Worm (Caenorhabditis elegans) whole organism, early embryonic: Measurements from ENCODE around the gene pqn-75.
A peak's percentile ranks its signal among the peaks of the same experiment; 100 is the strongest.

ENCODE experiments used
- B0310.2 ChIP-seq: sonication (generic microtip); optimal IDR thresholded peaks from 2 replicates; lab custom pipeline; 2016; ENCODE audit warnings: mild to moderate bottlenecking, missing genetic modification characterization, missing compliant biosample characterization
- F13C5.2 ChIP-seq: sonication (generic microtip); optimal IDR thresholded peaks from 2 replicates; lab custom pipeline; 2017; ENCODE audit warnings: mild to moderate bottlenecking, missing genetic modification characterization, inconsistent platforms, missing compliant biosample characterization
- aly-1 ChIP-seq: sonication (generic microtip); optimal IDR thresholded peaks from 2 replicates; lab custom pipeline; 2016; ENCODE audit warnings: missing genetic modification characterization, missing compliant biosample characterization
- ama-1 ChIP-seq: fragments of 150-350 bp; optimal IDR thresholded peaks from 2 replicates; lab custom pipeline; 2014
- ceh-13 ChIP-seq: fragments of 200-800 bp; sonication (Bioruptor generic); optimal IDR thresholded peaks from 2 replicates; lab custom pipeline; 2018; ENCODE audit warnings: mild to moderate bottlenecking, missing genetic modification characterization, missing compliant biosample characterization
- ceh-36 ChIP-seq: sonication (generic microtip); optimal IDR thresholded peaks from 2 replicates; lab custom pipeline; 2016; ENCODE audit warnings: missing genetic modification characterization, inconsistent platforms, missing compliant biosample characterization
- ets-7 ChIP-seq: sonication (generic microtip); optimal IDR thresholded peaks from 2 replicates; lab custom pipeline; 2016; ENCODE audit warnings: missing genotype, missing genetic modification characterization, missing compliant biosample characterization
- flt-1 ChIP-seq: fragments of 200-800 bp; sonication (Bioruptor generic); IDR thresholded peaks from 2 replicates; pipeline ENCODE4 v1.3.6; 2022; ENCODE audit warnings: missing genetic modification characterization, missing compliant biosample characterization
- hmbx-1 ChIP-seq: sonication (generic microtip); optimal IDR thresholded peaks from 2 replicates; lab custom pipeline; 2016; ENCODE audit warnings: mild to moderate bottlenecking, missing genetic modification characterization, missing compliant biosample characterization
- hmg-4 ChIP-seq: fragments of 200-800 bp; sonication (Bioruptor generic); optimal IDR thresholded peaks from 2 replicates; lab custom pipeline; 2018; ENCODE audit warnings: mild to moderate bottlenecking, missing genetic modification characterization, missing compliant biosample characterization
- hnd-1 ChIP-seq: sonication (generic microtip); optimal IDR thresholded peaks from 2 replicates; lab custom pipeline; 2016; ENCODE audit warnings: missing genetic modification characterization, missing compliant biosample characterization
- pes-1 ChIP-seq: fragments of 200-800 bp; sonication (Bioruptor generic); IDR thresholded peaks from 2 replicates; pipeline ENCODE4 v1.3.6; 2022; ENCODE audit warnings: missing genetic modification reagents, missing genetic modification characterization, missing compliant biosample characterization
- scrt-1 ChIP-seq: fragments of 200-800 bp; sonication (Bioruptor generic); IDR thresholded peaks from 2 replicates; pipeline ENCODE4 v1.3.6; 2022; ENCODE audit warnings: missing genetic modification characterization, missing compliant biosample characterization
- sea-1 ChIP-seq: fragments of 200-800 bp; sonication (Bioruptor generic); conservative IDR thresholded peaks from 2 replicates; pipeline ENCODE4 v1.3.6; 2022; ENCODE audit warnings: missing genetic modification characterization, missing compliant biosample characterization
- tbx-11 ChIP-seq: fragments of 200-800 bp; sonication (Bioruptor generic); IDR thresholded peaks from 2 replicates; pipeline ENCODE4 v1.3.6; 2022; ENCODE audit warnings: missing genetic modification characterization, missing compliant biosample characterization
- tbx-37 ChIP-seq: fragments of 200-800 bp; sonication (Bioruptor generic); conservative IDR thresholded peaks from 2 replicates; pipeline ENCODE4 v1.3.6; 2022; ENCODE audit warnings: missing genetic modification reagents, missing genetic modification characterization, missing compliant biosample characterization
- tra-4 ChIP-seq: sonication (generic microtip); optimal IDR thresholded peaks from 2 replicates; lab custom pipeline; 2017; ENCODE audit warnings: missing genetic modification characterization, missing compliant biosample characterization

Gene pqn-75

ce11 chrIV:4070810-4071209, 1.3 kb upstream of the pqn-75 start:
- TF ChIP-seq hnd-1 = no peak
- TF ChIP-seq flt-1 (GFP tag; lab: Robert Waterston, UW) = no peak
- TF ChIP-seq sea-1 (GFP tag; lab: Robert Waterston, UW) = 0 out of 2 replicates have a peak, but pooled peaks have one; percentile 10
- peak; percentile 63; the same call in 1 of the 2 replicates for TF ChIP-seq scrt-1

DNA sequence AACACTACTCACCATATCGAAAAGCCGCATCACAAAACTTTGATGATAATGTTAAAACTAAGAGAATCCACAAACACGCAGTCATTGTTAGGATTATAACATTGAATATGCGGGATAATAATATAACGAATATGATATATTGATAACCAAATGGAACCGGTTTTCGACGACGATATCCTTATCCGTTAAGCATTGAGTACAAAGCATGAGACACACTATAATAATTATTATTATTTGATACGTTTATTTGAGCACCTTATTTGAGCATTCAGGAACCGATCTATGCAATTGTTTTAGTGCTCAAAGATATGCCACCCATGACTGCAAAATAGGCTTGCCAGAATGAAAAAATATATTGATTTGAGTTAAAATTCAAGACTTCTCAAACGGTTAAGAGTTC, 2.5 kb downstream of the pqn-75 start, which contains the start of gene W03D2.9:
Gene W03D2.9 (minus strand): TSS at position 101 of the 400 bp plus-strand sequence.
- TF ChIP-seq ceh-13 (GFP tag; lab: Kevin White, UChicago) (no peak), pes-1 (no peak), scrt-1 (no peak), ets-7 (tag; lab: Kevin White, UChicago) (no peak), B0310.2 (tag; lab: Kevin White, UChicago) (no peak), flt-1 (GFP tag; lab: Robert Waterston, UW) (no peak), ama-1 (lab: Kevin White, UChicago) (no peak), hmg-4 (GFP tag; lab: Kevin White, UChicago) (no peak), hnd-1 (no peak), tra-4 (tag; lab: Kevin White, UChicago) (no peak), sea-1 (GFP tag; lab: Robert Waterston, UW) (no peak), aly-1 (tag; lab: Kevin White, UChicago) (no peak), hmbx-1 (tag; lab: Kevin White, UChicago) (no peak), tbx-37 (GFP tag; lab: Robert Waterston, UW) (no peak), F13C5.2 (tag; lab: Kevin White, UChicago) (no peak), ceh-36 (tag; lab: Kevin White, UChicago) (no peak), tbx-11 (GFP tag; lab: Robert Waterston, UW) (no peak)

- TF ChIP-seq aly-1 (tag; lab: Kevin White, UChicago) (no peak), ceh-36 (tag; lab: Kevin White, UChicago) (no peak), hmbx-1 (tag; lab: Kevin White, UChicago) (no peak), tbx-37 (GFP tag; lab: Robert Waterston, UW) (no peak), hnd-1 (no peak), scrt-1 (no peak), ceh-13 (GFP tag; lab: Kevin White, UChicago) (no peak), flt-1 (GFP tag; lab: Robert Waterston, UW) (no peak), pes-1 (no peak)
Measured at ce11 chrIV:4076690-4077295, 4.7 kb downstream of the pqn-75 start.

DNA sequence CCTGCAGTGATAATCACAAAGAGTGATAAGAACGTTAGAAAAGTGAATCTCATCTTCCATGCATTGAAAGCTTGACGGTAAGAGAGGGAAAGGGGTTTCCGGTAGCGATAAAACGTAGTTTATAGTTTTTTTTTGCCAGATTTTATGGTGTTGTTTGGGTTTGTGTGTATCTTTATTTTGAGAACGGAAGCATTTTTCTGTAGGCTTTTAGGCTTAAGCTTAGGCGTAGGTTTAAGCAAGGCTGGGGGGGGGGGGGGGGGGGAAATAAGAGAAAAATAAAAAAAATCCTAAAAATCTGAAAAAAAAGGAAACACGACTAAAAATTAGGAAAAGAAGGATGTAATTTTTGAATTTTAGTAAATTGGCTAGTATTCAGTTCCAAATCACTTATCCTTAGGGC, 6.8 kb downstream of the pqn-75 start, which contains the start of gene C35B1.8:
Gene C35B1.8 (minus strand): TSS at position 101 of the 400 bp plus-strand sequence.
- TF ChIP-seq aly-1 (tag; lab: Kevin White, UChicago) (no peak), hnd-1 (no peak), pes-1 (no peak), scrt-1 (no peak), hmbx-1 (tag; lab: Kevin White, UChicago) (no peak), ets-7 (tag; lab: Kevin White, UChicago) (no peak), ama-1 (lab: Kevin White, UChicago) (no peak), ceh-13 (GFP tag; lab: Kevin White, UChicago) (no peak)

DNA sequence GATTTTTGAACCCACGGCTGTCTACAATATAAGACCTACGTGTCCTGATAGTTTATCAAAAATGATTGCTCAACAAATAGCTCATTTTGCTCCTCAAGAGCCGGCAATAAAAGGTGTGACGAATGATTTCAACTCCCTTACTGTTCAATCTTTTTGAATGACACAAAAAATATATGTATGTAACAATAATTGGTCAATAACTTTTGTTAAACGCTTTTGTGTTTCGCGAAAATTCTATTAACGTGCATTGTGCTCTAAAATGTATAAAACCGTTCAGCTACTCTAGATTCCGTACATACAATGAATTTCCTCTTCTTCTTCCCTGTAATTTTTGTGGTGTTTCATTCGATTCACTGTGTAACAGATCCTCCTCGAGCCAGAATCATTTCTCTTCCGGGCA, 7.4 kb downstream of the pqn-75 start, which contains the start of gene C35B1.4:
Gene C35B1.4 (plus strand): TSS at position 301 of the 400 bp plus-strand sequence.
- TF ChIP-seq sea-1 (GFP tag; lab: Robert Waterston, UW) = no peak
- TF ChIP-seq pes-1 = no peak
- no peak for TF ChIP-seq F13C5.2 (tag; lab: Kevin White, UChicago)
- no peak for TF ChIP-seq ceh-36 (tag; lab: Kevin White, UChicago)
- TF ChIP-seq ets-7 (tag; lab: Kevin White, UChicago) = no peak
- TF ChIP-seq scrt-1 = no peak
- no peak for TF ChIP-seq ama-1 (lab: Kevin White, UChicago)
- TF ChIP-seq hmbx-1 (tag; lab: Kevin White, UChicago) = no peak
- no peak for TF ChIP-seq tbx-11 (GFP tag; lab: Robert Waterston, UW)

DNA sequence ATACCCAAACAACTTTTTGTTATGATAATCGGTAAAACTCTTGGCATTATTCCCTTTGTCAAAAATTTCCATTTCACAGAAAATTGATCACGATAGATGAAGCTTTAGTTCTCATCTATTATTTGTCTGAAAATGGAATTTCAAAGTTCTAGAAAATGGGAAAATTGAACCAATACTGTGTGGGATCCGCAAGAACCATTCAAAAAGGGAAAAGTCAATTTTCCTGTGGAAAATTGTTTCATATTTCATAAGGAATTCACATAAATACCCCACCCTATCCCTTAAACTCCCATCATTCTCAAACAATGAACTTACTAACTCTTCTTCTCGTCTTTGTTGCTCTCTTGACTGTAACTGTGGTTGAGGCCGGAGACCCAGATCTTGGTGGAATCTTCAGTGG, 8.7 kb downstream of the pqn-75 start, which contains the start of the genes C35B1.9 and C35B1.3:
Gene C35B1.9 (minus strand): TSS at position 101 of the 400 bp plus-strand sequence.
Gene C35B1.3 (plus strand): TSS at position 306 of the 400 bp plus-strand sequence.
- TF ChIP-seq tbx-37 (GFP tag; lab: Robert Waterston, UW) (no peak), ceh-13 (GFP tag; lab: Kevin White, UChicago) (no peak), ets-7 (tag; lab: Kevin White, UChicago) (no peak), hmg-4 (GFP tag; lab: Kevin White, UChicago) (no peak), scrt-1 (no peak), tbx-11 (GFP tag; lab: Robert Waterston, UW) (no peak), B0310.2 (tag; lab: Kevin White, UChicago) (no peak), flt-1 (GFP tag; lab: Robert Waterston, UW) (no peak), hnd-1 (no peak), sea-1 (GFP tag; lab: Robert Waterston, UW) (no peak)

DNA sequence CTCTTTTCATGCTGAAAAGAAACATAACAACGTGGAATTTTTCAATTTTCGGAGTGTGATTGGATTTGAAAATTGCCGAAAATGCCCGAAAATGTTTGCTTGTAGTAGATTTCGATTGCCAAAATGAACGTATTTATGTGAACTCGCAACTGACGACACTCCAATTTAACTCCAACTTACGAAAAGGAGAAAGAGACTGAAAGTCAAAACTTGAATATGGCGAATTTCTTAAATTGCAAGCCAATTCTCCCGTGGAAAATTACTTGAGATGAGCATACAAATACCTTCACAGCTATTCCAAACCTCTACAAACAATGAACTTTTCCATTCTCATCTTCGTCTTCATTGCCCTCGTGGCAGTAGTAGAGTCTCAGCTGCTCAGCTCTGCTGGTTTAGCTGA, 10.5 kb downstream of the pqn-75 start:
- TF ChIP-seq ets-7 (tag; lab: Kevin White, UChicago) (no peak), hnd-1 (no peak)

DNA sequence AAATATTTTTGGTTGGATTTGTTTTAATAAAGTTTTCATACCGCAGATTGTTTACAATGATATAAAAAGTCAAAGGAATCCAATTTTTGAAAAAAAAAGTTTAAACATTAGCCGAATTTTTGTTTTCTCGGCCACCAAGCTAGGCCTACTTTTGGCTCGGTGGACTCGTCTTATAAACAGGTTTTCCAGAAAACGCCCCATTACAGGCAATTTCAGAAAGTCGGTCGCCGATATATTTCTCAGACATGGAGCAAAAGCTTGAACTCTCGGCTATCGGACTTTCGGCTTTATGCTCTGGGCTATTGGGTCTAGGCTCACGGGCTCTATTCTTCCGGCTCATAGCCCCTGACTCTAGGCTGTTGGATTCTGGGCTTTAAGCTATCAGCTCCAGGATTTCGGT, 11.0 kb downstream of the pqn-75 start:
- TF ChIP-seq tbx-37 (GFP tag; lab: Robert Waterston, UW) (no peak), ceh-13 (GFP tag; lab: Kevin White, UChicago) (no peak), scrt-1 (no peak), pes-1 (no peak), tra-4 (tag; lab: Kevin White, UChicago) (no peak), F13C5.2 (tag; lab: Kevin White, UChicago) (no peak), ceh-36 (tag; lab: Kevin White, UChicago) (no peak)
